Worm (Caenorhabditis elegans) whole organism, mixed stage, embryonic: ENCODE results near the gene mrpl-12.

Experiments
- blmp-1 ChIP-seq: fragments of 150-350 bp; optimal IDR thresholded peaks from 2 replicates; lab custom pipeline; 2014; ENCODE audit warnings: missing biosample characterization, missing genetic modification characterization
- ceh-83 ChIP-seq: fragments of 200-800 bp; sonication (Bioruptor generic); optimal IDR thresholded peaks from 2 replicates; lab custom pipeline; 2018; ENCODE audit warnings: mild to moderate bottlenecking, missing genetic modification characterization, missing compliant biosample characterization
- elt-3 ChIP-seq: fragments of 150-350 bp; optimal IDR thresholded peaks from 2 replicates; lab custom pipeline; 2014; ENCODE audit warnings: missing biosample characterization, missing genetic modification characterization
- lin-13 ChIP-seq: fragments of 150-350 bp; optimal IDR thresholded peaks from 2 replicates; lab custom pipeline; 2014; ENCODE audit warnings: missing biosample characterization, missing genetic modification characterization
- mep-1 ChIP-seq: fragments of 150-350 bp; optimal IDR thresholded peaks from 2 replicates; lab custom pipeline; 2017; ENCODE audit warnings: missing biosample characterization, missing genetic modification reagents, missing genetic modification characterization, inconsistent platforms
- mls-2 ChIP-seq: sonication (generic microtip); optimal IDR thresholded peaks from 2 replicates; lab custom pipeline; 2016; ENCODE audit warnings: mild to moderate bottlenecking, missing genetic modification characterization, moderate library complexity, missing compliant biosample characterization
- nhr-237 ChIP-seq: fragments of 150-350 bp; optimal IDR thresholded peaks from 2 replicates; lab custom pipeline; 2014; ENCODE audit warnings: missing biosample characterization, missing genetic modification characterization
- nhr-28 ChIP-seq: fragments of 150-350 bp; optimal IDR thresholded peaks from 2 replicates; lab custom pipeline; 2014; ENCODE audit warnings: missing biosample characterization, missing genetic modification characterization
- nhr-76 ChIP-seq: sonication (generic microtip); optimal IDR thresholded peaks from 2 replicates; lab custom pipeline; 2017; ENCODE audit warnings: missing biosample characterization, missing genetic modification characterization
- pha-4 ChIP-seq: fragments of 150-350 bp; optimal IDR thresholded peaks from 2 replicates; lab custom pipeline; 2018; ENCODE audit warnings: missing biosample characterization, missing genetic modification reagents, missing genetic modification characterization
- snpc-4 ChIP-seq: fragments of 150-350 bp; optimal IDR thresholded peaks from 2 replicates; lab custom pipeline; 2014; ENCODE audit warnings: missing biosample characterization, missing genetic modification characterization
- unc-39 ChIP-seq: fragments of 150-350 bp; optimal IDR thresholded peaks from 2 replicates; lab custom pipeline; 2014; ENCODE audit warnings: missing biosample characterization, missing genetic modification characterization
- zip-8 ChIP-seq: fragments of 150-350 bp; optimal IDR thresholded peaks from 2 replicates; lab custom pipeline; 2014; ENCODE audit warnings: missing biosample characterization, missing genetic modification characterization

- TF ChIP-seq nhr-237 (no peak), lin-13 (tag; lab: Kevin White, UChicago) (no peak), snpc-4 (tag; lab: Kevin White, UChicago) (no peak), nhr-76 (tag; lab: Kevin White, UChicago) (no peak), pha-4 (tag; lab: Kevin White, UChicago) (no peak), mls-2 (tag; lab: Kevin White, UChicago) (no peak), unc-39 (tag; lab: Kevin White, UChicago) (no peak), elt-3 (tag; lab: Kevin White, UChicago) (no peak), ceh-83 (GFP tag; lab: Kevin White, UChicago) (no peak), mep-1 (no peak), blmp-1 (tag; lab: Kevin White, UChicago) (no peak), nhr-28 (tag; lab: Kevin White, UChicago) (no peak), zip-8 (tag; lab: Kevin White, UChicago) (no peak)
Measured at ce11 chrIII:10733300-10733699, 25.7 kb downstream of the mrpl-12 start.
